Fruit fly (Drosophila melanogaster) whole organism: Measurements from ENCODE around the gene SP1029.

Source experiments
- CG8478 ChIP-seq: fragments of >200 bp; optimal IDR thresholded peaks from 2 replicates; lab custom pipeline; 2018; ENCODE audit warnings: inconsistent platforms
- Dll ChIP-seq: fragments of >200 bp; optimal IDR thresholded peaks from 2 replicates; lab custom pipeline; 2017
- EcR ChIP-seq, 2 experiments: fragments of >200 bp; optimal IDR thresholded peaks; 2 replicates each; lab custom pipeline; 2017; ENCODE audit warnings: missing biosample characterization in 2 of 2, missing genetic modification characterization in 2 of 2, missing genetic modification reagents in 2 of 2
- pan ChIP-seq: fragments of >200 bp; optimal IDR thresholded peaks from 2 replicates; lab custom pipeline; 2017
- psq ChIP-seq: fragments of >200 bp; optimal IDR thresholded peaks from 2 replicates; lab custom pipeline; 2017
- usp ChIP-seq: fragments of >200 bp; optimal IDR thresholded peaks from 2 replicates; lab custom pipeline; 2017; ENCODE audit warnings: missing biosample characterization, missing genetic modification characterization, mixed read lengths

SP1029 gene

dm6 chr3R:29206198-29207011, 43.8 kb downstream of the SP1029 start:
- TF ChIP-seq psq (no peak), CG8478 (peak; percentile 28)

- no peak for TF ChIP-seq psq
- TF ChIP-seq Dll (lab: Kevin White, UChicago) = no peak
- no peak for TF ChIP-seq CG8478
- TF ChIP-seq usp (GFP tag; lab: Kevin White, UChicago) = no peak
- no peak for TF ChIP-seq pan (lab: Kevin White, UChicago)
Measured at dm6 chr3R:29204612-29205480, 45.4 kb downstream of the SP1029 start.

dm6 chr3R:29204033-29204432, 46.2 kb downstream of the SP1029 start, which contains the start of gene Cyt-c1L:
Cyt-c1L (minus strand) TSS chr3R:29204133.
- no peak for TF ChIP-seq pan (lab: Kevin White, UChicago)

- TF ChIP-seq usp (GFP tag; lab: Kevin White, UChicago) (no peak), psq (no peak), EcR (GFP tag; optimal IDR thresholded peaks at IDR 0.05; lab: Kevin White, UChicago) (no peak), pan (lab: Kevin White, UChicago) (no peak), CG8478 (no peak), Dll (lab: Kevin White, UChicago) (no peak)
Measured at dm6 chr3R:29202418-29202817, 47.8 kb downstream of the SP1029 start, which contains the start of gene Mesh1. Mesh1 (minus strand) TSS chr3R:29202525.

- TF ChIP-seq EcR (GFP tag; optimal IDR thresholded peaks at IDR 0.05; lab: Kevin White, UChicago) (peak; percentile 86 to 91), CG8478 (no peak), pan (lab: Kevin White, UChicago) (no peak), usp (GFP tag; lab: Kevin White, UChicago) (no peak), psq (no peak), Dll (lab: Kevin White, UChicago) (no peak)
Measured at dm6 chr3R:29199807-29200693, 50.2 kb downstream of the SP1029 start, which contains the start of gene CG11899. CG11899 (plus strand) TSS chr3R:29200454.

- TF ChIP-seq Dll (lab: Kevin White, UChicago) (no peak), usp (GFP tag; lab: Kevin White, UChicago) (no peak), pan (lab: Kevin White, UChicago) (no peak), CG8478 (no peak), psq (no peak), EcR (GFP tag; optimal IDR thresholded peaks at IDR 0.05; lab: Kevin White, UChicago) (no peak)
Measured at dm6 chr3R:29198299-29198698, 52.0 kb downstream of the SP1029 start.

dm6 chr3R:29196967-29197611, 53.2 kb downstream of the SP1029 start, which contains the start of gene CG14515:
CG14515 (plus strand) TSS chr3R:29197556.
- TF ChIP-seq CG8478 (no peak), psq (no peak), usp (GFP tag; lab: Kevin White, UChicago) (no peak), EcR (GFP tag; optimal IDR thresholded peaks at IDR 0.05; lab: Kevin White, UChicago) (no peak)
